Fruit fly (Drosophila melanogaster) whole organism, embryonic: ENCODE results near the gene NK7.1.

ENCODE experiments used
- Abd-B ChIP-seq: fragments of 200-800 bp; sonication (Bioruptor generic); optimal IDR thresholded peaks from 2 replicates; lab custom pipeline; 2018; ENCODE audit warnings: missing biosample characterization, mild to moderate bottlenecking, missing genetic modification characterization, moderate library complexity
- Bdp1 ChIP-seq: fragments of 200-800 bp; sonication (Bioruptor generic); optimal IDR thresholded peaks from 3 replicates; lab custom pipeline; 2016; ENCODE audit warnings: missing biosample characterization, missing genetic modification characterization
- CG10209 ChIP-seq: fragments of 200-800 bp; sonication (Bioruptor generic); optimal IDR thresholded peaks from 3 replicates; lab custom pipeline; 2017; ENCODE audit warnings: missing biosample characterization, mild to moderate bottlenecking, missing genetic modification characterization, missing genetic modification reagents
- CG11695 ChIP-seq: fragments of 200-800 bp; sonication (Bioruptor generic); IDR thresholded peaks from 3 replicates; pipeline ENCODE4 v1.3.6; 2022; ENCODE audit warnings: missing biosample characterization, missing genetic modification characterization
- CG13424 ChIP-seq: fragments of 200-800 bp; sonication (Bioruptor generic); optimal IDR thresholded peaks from 2 replicates; lab custom pipeline; 2019; ENCODE audit warnings: missing biosample characterization, mild to moderate bottlenecking, missing genetic modification characterization, moderate library complexity
- CG16813 ChIP-seq: fragments of 200-800 bp; sonication (Bioruptor generic); IDR thresholded peaks from 3 replicates; pipeline ENCODE4 v1.3.6; 2022; ENCODE audit warnings: missing biosample characterization, missing genetic modification characterization; ENCODE audit not compliant: partially characterized antibody
- CG17802 ChIP-seq: fragments of 200-800 bp; sonication (Bioruptor generic); optimal IDR thresholded peaks from 2 replicates; lab custom pipeline; 2018; ENCODE audit warnings: missing biosample characterization, mild to moderate bottlenecking, missing genetic modification characterization, moderate library complexity
- CG18011 ChIP-seq: fragments of 200-800 bp; sonication (Bioruptor generic); optimal IDR thresholded peaks from 2 replicates; lab custom pipeline; 2017; ENCODE audit warnings: missing biosample characterization, missing genetic modification characterization, mild to moderate bottlenecking, moderate library complexity, missing genotype
- CG7786 ChIP-seq: fragments of 200-800 bp; sonication (Bioruptor generic); optimal IDR thresholded peaks from 2 replicates; lab custom pipeline; 2016; ENCODE audit warnings: missing biosample characterization, missing genetic modification characterization
- CG7839 ChIP-seq: fragments of 200-800 bp; sonication (Bioruptor generic); optimal IDR thresholded peaks from 3 replicates; lab custom pipeline; 2018; ENCODE audit warnings: missing biosample characterization, mild to moderate bottlenecking, missing genetic modification characterization, moderate library complexity
- CG7963 ChIP-seq: fragments of 200-800 bp; sonication (Bioruptor generic); IDR thresholded peaks from 3 replicates; pipeline ENCODE4 v1.3.6; 2022; ENCODE audit warnings: missing biosample characterization, missing genetic modification characterization; ENCODE audit not compliant: partially characterized antibody
- CG9437 ChIP-seq: fragments of 200-800 bp; sonication (Bioruptor generic); optimal IDR thresholded peaks from 2 replicates; lab custom pipeline; 2018; ENCODE audit warnings: missing biosample characterization, mild to moderate bottlenecking, missing genetic modification characterization
- CG9727 ChIP-seq: fragments of 200-800 bp; sonication (Bioruptor generic); optimal IDR thresholded peaks from 3 replicates; lab custom pipeline; 2017; ENCODE audit warnings: missing biosample characterization, mild to moderate bottlenecking, missing genetic modification characterization
- CG9932 ChIP-seq: fragments of 200-800 bp; sonication (Bioruptor generic); IDR thresholded peaks from 2 replicates; pipeline ENCODE4 v1.3.6; 2022; ENCODE audit warnings: missing biosample characterization, missing genetic modification characterization
- CrebB ChIP-seq: fragments of 200-800 bp; sonication (Bioruptor generic); optimal IDR thresholded peaks from 3 replicates; lab custom pipeline; 2018; ENCODE audit warnings: missing biosample characterization, mild to moderate bottlenecking, missing genetic modification characterization
- HLH4C ChIP-seq: fragments of 200-800 bp; sonication (Bioruptor generic); IDR thresholded peaks from 3 replicates; pipeline ENCODE4 v1.3.6; 2022; ENCODE audit warnings: missing biosample characterization, missing genetic modification characterization; ENCODE audit not compliant: partially characterized antibody
- Hey ChIP-seq: fragments of 200-800 bp; sonication (Bioruptor generic); optimal IDR thresholded peaks from 3 replicates; lab custom pipeline; 2018; ENCODE audit warnings: missing biosample characterization, mild to moderate bottlenecking, missing genetic modification characterization
- Hmx ChIP-seq: fragments of 200-800 bp; sonication (Bioruptor generic); optimal IDR thresholded peaks from 2 replicates; lab custom pipeline; 2016; ENCODE audit warnings: missing biosample characterization, missing genetic modification characterization
- Hr39 ChIP-seq: fragments of >200 bp; optimal IDR thresholded peaks from 2 replicates; lab custom pipeline; 2017
- Hr51 ChIP-seq, 2 experiments: fragments of 200-800 bp; sonication (Bioruptor generic); optimal IDR thresholded peaks; 2 replicates in 1 of 2; 3 replicates in 1 of 2; lab custom pipeline; 2016 to 2018; ENCODE audit warnings: missing biosample characterization in 2 of 2, missing genetic modification characterization in 2 of 2, mild to moderate bottlenecking in 1 of 2, moderate library complexity in 1 of 2
- Hsf ChIP-seq: fragments of 200-800 bp; sonication (Bioruptor generic); optimal IDR thresholded peaks from 3 replicates; lab custom pipeline; 2016; ENCODE audit warnings: missing biosample characterization, missing genetic modification characterization
- Kr ChIP-seq: fragments of 200-800 bp; sonication (Bioruptor generic); optimal IDR thresholded peaks from 2 replicates; lab custom pipeline; 2017; ENCODE audit warnings: missing biosample characterization, mild to moderate bottlenecking, missing genetic modification characterization
- MBD-R2 ChIP-seq: fragments of 200-800 bp; sonication (Bioruptor generic); IDR thresholded peaks from 2 replicates; pipeline ENCODE4 v1.3.6; 2022; ENCODE audit warnings: missing biosample characterization, missing genetic modification characterization
- Neu2 ChIP-seq: fragments of 200-800 bp; sonication (Bioruptor generic); optimal IDR thresholded peaks from 3 replicates; lab custom pipeline; 2016; ENCODE audit warnings: missing biosample characterization, missing genetic modification characterization, borderline replicate concordance
- Oaz ChIP-seq: fragments of 200-800 bp; sonication (Bioruptor generic); IDR thresholded peaks from 2 replicates; pipeline ENCODE4 v1.3.6; 2022; ENCODE audit warnings: missing biosample characterization, missing genetic modification characterization
- Xbp1 ChIP-seq: fragments of 200-800 bp; sonication (Bioruptor generic); optimal IDR thresholded peaks from 3 replicates; lab custom pipeline; 2016; ENCODE audit warnings: missing biosample characterization, mild to moderate bottlenecking, missing genetic modification characterization
- ac ChIP-seq: fragments of 200-800 bp; sonication (Bioruptor generic); optimal IDR thresholded peaks from 3 replicates; lab custom pipeline; 2017; ENCODE audit warnings: missing biosample characterization, mild to moderate bottlenecking, missing genetic modification characterization
- al ChIP-seq: fragments of 200-800 bp; sonication (Bioruptor generic); IDR thresholded peaks from 2 replicates; pipeline ENCODE4 v1.3.6; 2022; ENCODE audit warnings: missing biosample characterization, missing genetic modification characterization
- br ChIP-seq: fragments of >200 bp; optimal IDR thresholded peaks from 2 replicates; lab custom pipeline; 2017
- chinmo ChIP-seq: fragments of 200-800 bp; sonication (Bioruptor generic); IDR thresholded peaks from 4 replicates; pipeline ENCODE4 v1.3.6; 2022; ENCODE audit warnings: missing biosample characterization, missing genetic modification characterization; ENCODE audit not compliant: partially characterized antibody
- corto ChIP-seq: fragments of 200-800 bp; sonication (Bioruptor generic); optimal IDR thresholded peaks from 2 replicates; lab custom pipeline; 2016; ENCODE audit warnings: missing biosample characterization, mild to moderate bottlenecking, missing genetic modification characterization, moderate library complexity
- crc ChIP-seq: fragments of 200-800 bp; sonication (Bioruptor generic); optimal IDR thresholded peaks from 2 replicates; lab custom pipeline; 2016; ENCODE audit warnings: missing biosample characterization, missing genetic modification characterization
- dimm ChIP-seq: fragments of 200-800 bp; sonication (Bioruptor generic); IDR thresholded peaks from 2 replicates; pipeline ENCODE4 v1.3.6; 2022; ENCODE audit warnings: missing biosample characterization, missing genetic modification characterization
- esg ChIP-seq: fragments of 200-800 bp; sonication (Bioruptor generic); conservative IDR thresholded peaks from 2 replicates; pipeline ENCODE4 v1.3.6; 2022; ENCODE audit warnings: missing biosample characterization, missing genetic modification characterization
- fu2 ChIP-seq: fragments of 200-800 bp; sonication (Bioruptor generic); optimal IDR thresholded peaks from 2 replicates; lab custom pipeline; 2016; ENCODE audit warnings: missing biosample characterization, missing genetic modification characterization
- grn ChIP-seq: fragments of 200-800 bp; sonication (Bioruptor generic); optimal IDR thresholded peaks from 3 replicates; lab custom pipeline; 2017; ENCODE audit warnings: missing biosample characterization, missing genetic modification characterization
- gsb ChIP-seq: fragments of 200-800 bp; sonication (Bioruptor generic); IDR thresholded peaks from 2 replicates; pipeline ENCODE4 v1.3.6; 2022; ENCODE audit warnings: missing biosample characterization, missing genetic modification characterization
- lmd ChIP-seq: fragments of 200-800 bp; sonication (Bioruptor generic); IDR thresholded peaks from 2 replicates; pipeline ENCODE4 v1.3.6; 2022; ENCODE audit warnings: missing biosample characterization, missing genetic modification characterization
- lola ChIP-seq, 3 experiments: fragments of >200 bp in 2 of 3; fragments of 200-800 bp in 1 of 3; sonication (Bioruptor generic) in 1 of 3; optimal IDR thresholded peaks; 2 replicates each; lab custom pipeline; 2017 to 2019; ENCODE audit warnings: missing biosample characterization in 3 of 3, missing genetic modification characterization in 3 of 3, mild to moderate bottlenecking in 1 of 3, moderate library complexity in 1 of 3
- p53 ChIP-seq: fragments of 200-800 bp; sonication (Bioruptor generic); optimal IDR thresholded peaks from 2 replicates; lab custom pipeline; 2016; ENCODE audit warnings: missing biosample characterization, missing genetic modification characterization
- pb ChIP-seq: fragments of 200-800 bp; sonication (Bioruptor generic); optimal IDR thresholded peaks from 3 replicates; lab custom pipeline; 2016; ENCODE audit warnings: missing biosample characterization, missing genetic modification characterization
- pfk ChIP-seq: fragments of 200-800 bp; sonication (Bioruptor generic); optimal IDR thresholded peaks from 2 replicates; lab custom pipeline; 2018; ENCODE audit warnings: missing biosample characterization, mild to moderate bottlenecking, missing genetic modification characterization, moderate library complexity
- phol ChIP-seq: fragments of 200-800 bp; sonication (Bioruptor generic); optimal IDR thresholded peaks from 3 replicates; lab custom pipeline; 2018; ENCODE audit warnings: missing biosample characterization, mild to moderate bottlenecking, missing genetic modification characterization, moderate library complexity
- sc ChIP-seq, 3 experiments: fragments of >200 bp in 2 of 3; fragments of 200-800 bp in 1 of 3; sonication (Bioruptor generic) in 1 of 3; optimal IDR thresholded peaks; 2 replicates in 2 of 3; 3 replicates in 1 of 3; lab custom pipeline; 2017; ENCODE audit warnings: mild to moderate bottlenecking in 1 of 3, missing biosample characterization in 1 of 3, missing genetic modification characterization in 1 of 3, missing genetic modification reagents in 1 of 3
- seq ChIP-seq: fragments of 200-800 bp; sonication (Bioruptor generic); IDR thresholded peaks from 2 replicates; pipeline ENCODE4 v1.3.6; 2022; ENCODE audit warnings: missing biosample characterization, missing genetic modification characterization
- slbo ChIP-seq: fragments of 200-800 bp; sonication (Bioruptor generic); IDR thresholded peaks from 2 replicates; pipeline ENCODE4 v1.3.6; 2022; ENCODE audit warnings: missing biosample characterization, missing genetic modification characterization
- tna ChIP-seq: fragments of 200-800 bp; sonication (Bioruptor generic); IDR thresholded peaks from 2 replicates; pipeline ENCODE4 v1.3.6; 2022; ENCODE audit warnings: missing biosample characterization, missing genetic modification characterization; ENCODE audit not compliant: partially characterized antibody
- z ChIP-seq: fragments of 200-800 bp; sonication (Bioruptor generic); IDR thresholded peaks from 3 replicates; pipeline ENCODE4 v1.3.6; 2022; ENCODE audit warnings: missing biosample characterization, missing genetic modification characterization

The NK7.1 gene

DNA sequence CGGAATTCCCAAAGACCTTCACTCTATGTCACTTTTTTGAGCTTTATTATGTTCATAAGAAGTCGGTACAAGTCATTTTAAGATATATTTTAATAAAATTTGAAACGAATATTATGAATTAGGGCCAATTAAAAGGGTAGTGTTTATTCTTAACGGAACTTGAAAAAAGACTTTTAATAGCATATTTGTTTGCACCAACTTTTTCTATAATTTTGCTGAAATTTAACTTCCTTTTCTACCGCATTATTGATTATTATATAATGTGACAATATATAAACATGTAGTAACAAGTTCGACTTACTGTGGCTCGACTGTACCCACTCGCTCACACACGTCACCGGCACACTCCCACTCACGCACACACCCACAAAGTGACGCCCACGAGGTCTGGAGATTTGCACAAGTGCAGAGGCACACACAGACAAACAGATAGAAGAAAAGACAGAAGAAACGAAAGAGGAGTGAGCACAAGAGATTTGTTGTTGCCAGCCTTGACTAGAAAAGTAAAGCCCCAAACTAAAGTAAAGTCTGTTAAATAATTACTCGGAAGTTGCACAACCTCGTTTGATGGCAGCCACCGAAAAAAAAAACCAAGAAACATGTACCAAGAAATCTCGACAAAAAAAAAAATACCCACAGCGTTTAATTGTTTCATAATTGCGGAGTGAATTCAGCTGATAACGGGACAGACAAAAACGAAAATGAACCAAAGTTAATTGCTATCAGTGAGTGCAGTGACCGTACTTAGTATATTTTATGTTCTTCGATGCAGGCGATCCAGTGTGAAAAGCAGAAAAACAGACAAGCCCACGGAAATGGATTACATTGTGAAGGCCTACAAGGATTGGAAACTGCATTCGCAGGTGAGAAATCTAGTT is 82.6 kb downstream of the NK7.1 start (continued):
- TF ChIP-seq Abd-B (GFP tag; lab: Kevin White, UChicago) (no peak), al (GFP tag; lab: Robert Waterston, UW) (no peak), HLH4C (GFP tag; lab: Robert Waterston, UW) (no peak), Hmx (GFP tag; lab: Kevin White, UChicago) (no peak), esg (GFP tag; lab: Robert Waterston, UW) (no peak), CG7786 (no peak), pfk (GFP tag; lab: Kevin White, UChicago) (no peak), CG9932 (GFP tag; lab: Robert Waterston, UW) (0 out of 2 replicates have a peak, but pooled peaks have one; percentile 4), fu2 (GFP tag; lab: Kevin White, UChicago) (no peak), CG9437 (GFP tag; lab: Kevin White, UChicago) (no peak), sc (optimal IDR thresholded peaks at IDR 0.05; lab: Kevin White, UChicago) (no peak), sc (GFP tag; optimal IDR thresholded peaks at IDR 0.05; lab: Kevin White, UChicago) (no peak), Oaz (no peak), Hey (tag; lab: Kevin White, UChicago) (no peak), slbo (peak; percentile 29; the same call in 1 of the 2 replicates), Hsf (GFP tag; lab: Kevin White, UChicago) (no peak), CG7963 (GFP tag; lab: Robert Waterston, UW) (no peak), seq (GFP tag; lab: Robert Waterston, UW) (no peak), CG17802 (tag; lab: Kevin White, UChicago) (no peak), CG18011 (GFP tag; lab: Kevin White, UChicago) (no peak), Hr51 (GFP tag; optimal IDR thresholded peaks at IDR 0.05; lab: Kevin White, UChicago) (peak in 1 of 2 experiments; percentile 59), CG11695 (GFP tag; lab: Robert Waterston, UW) (no peak), lmd (no peak), CG7839 (tag; lab: Kevin White, UChicago) (peak; percentile 41), phol (peak; percentile 35), MBD-R2 (GFP tag; lab: Robert Waterston, UW) (no peak), Neu2 (no peak), ac (no peak), dimm (GFP tag; lab: Robert Waterston, UW) (no peak), CG16813 (no peak), Bdp1 (GFP tag; lab: Kevin White, UChicago) (no peak), tna (GFP tag; lab: Robert Waterston, UW) (no peak), chinmo (0 out of 4 replicates have a peak, but pooled peaks have one; percentile 26), p53 (no peak), CG13424 (peak; percentile 52), z (GFP tag; lab: Robert Waterston, UW) (no peak), CG10209 (GFP tag; lab: Kevin White, UChicago) (peak; percentile 19)
- TF ChIP-seq, all 482 proteins: peak for 78

DNA sequence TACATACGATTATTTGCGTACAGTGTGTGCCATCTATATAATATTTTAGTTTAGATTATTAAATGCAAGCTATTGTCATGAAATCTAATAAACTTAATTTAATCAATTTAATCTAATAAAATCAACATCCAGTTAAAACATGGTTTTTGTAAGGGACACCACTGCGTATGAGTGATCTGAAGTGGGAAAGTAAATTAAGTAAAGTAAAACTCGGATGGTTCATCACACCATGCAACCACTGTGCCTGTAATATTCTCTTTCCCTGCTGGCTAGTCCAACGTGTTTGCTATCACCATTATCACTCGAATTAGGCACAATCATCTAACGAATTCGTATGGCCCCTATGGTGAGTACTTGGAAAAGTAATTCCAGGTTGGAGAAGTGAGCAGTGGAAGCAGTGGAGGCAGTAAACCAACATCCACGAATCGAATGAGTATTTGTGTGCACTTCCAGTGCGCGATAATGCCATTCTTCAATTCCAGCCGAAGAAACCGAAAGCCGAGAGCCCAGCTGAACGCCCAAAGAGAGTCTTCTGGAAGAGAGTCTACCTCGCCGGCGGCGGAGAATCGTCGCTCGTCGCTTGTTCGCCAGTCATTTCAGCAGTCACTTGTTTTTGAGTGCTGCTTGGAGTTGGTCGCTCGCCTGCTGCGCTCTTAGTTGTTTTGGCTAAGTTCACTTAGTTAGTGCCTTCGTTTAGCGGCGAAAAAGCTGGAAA is 83.9 kb downstream of the NK7.1 start, which contains the start of gene red:
red (plus strand) TSS at position 403 of the 715 bp plus-strand sequence.
- TF ChIP-seq Kr: no peak
- no peak for TF ChIP-seq pb (GFP tag; lab: Kevin White, UChicago)
- TF ChIP-seq CrebB (tag; lab: Kevin White, UChicago): peak; percentile 27
- TF ChIP-seq seq (GFP tag; lab: Robert Waterston, UW): peak; percentile 65
- TF ChIP-seq corto (GFP tag; lab: Kevin White, UChicago): no peak
- no peak for TF ChIP-seq br
- peak; percentile 70 for TF ChIP-seq CG9727 (GFP tag; lab: Kevin White, UChicago)
- TF ChIP-seq lola (GFP tag; optimal IDR thresholded peaks at IDR 0.05; lab: Kevin White, UChicago): peak in 1 of 3 experiments; percentile 35
- TF ChIP-seq Hey (tag; lab: Kevin White, UChicago): peak; percentile 9
- peak; percentile 59 for TF ChIP-seq grn (GFP tag; lab: Kevin White, UChicago)
- TF ChIP-seq Hr39 (lab: Kevin White, UChicago): no peak
- TF ChIP-seq Xbp1 (GFP tag; lab: Kevin White, UChicago): peak; percentile 66
- peak; percentile 74 for TF ChIP-seq gsb (GFP tag; lab: Robert Waterston, UW)
- TF ChIP-seq crc (GFP tag; lab: Kevin White, UChicago): peak; percentile 50
